Worm (Caenorhabditis elegans): ENCODE measurements around the gene aakg-5.
A peak's percentile ranks its signal among the peaks of the same experiment; 100 is the strongest.

Gene aakg-5

ce11 chrII:9935044-9935599 lies 39.8 kb downstream of the aakg-5 start:
- TF ChIP-seq dao-5 (tag; optimal IDR thresholded peaks at IDR 0.05) = no peak
- TF ChIP-seq him-1 (tag; optimal IDR thresholded peaks at IDR 0.05) = no peak
- no peak for TF ChIP-seq W03F9.2 (tag; optimal IDR thresholded peaks at IDR 0.05)

- TF ChIP-seq W03F9.2 (tag; optimal IDR thresholded peaks at IDR 0.05) = no peak
Observed at ce11 chrII:9934570-9934969, 40.4 kb downstream of the aakg-5 start.

ce11 chrII:9933947-9934383 lies 41.0 kb downstream of the aakg-5 start:
- TF ChIP-seq dao-5 (tag; optimal IDR thresholded peaks at IDR 0.05) (no peak), W03F9.2 (tag; optimal IDR thresholded peaks at IDR 0.05) (peak; percentile 24)

- TF ChIP-seq him-1 (tag; optimal IDR thresholded peaks at IDR 0.05) (no peak), W03F9.2 (tag; optimal IDR thresholded peaks at IDR 0.05) (no peak), dao-5 (tag; optimal IDR thresholded peaks at IDR 0.05) (no peak)
Observed at ce11 chrII:9931476-9931875, 43.4 kb downstream of the aakg-5 start, which contains the start of gene pho-11. Gene pho-11 (plus strand): TSS chrII:9931849.

- TF ChIP-seq him-1 (tag; optimal IDR thresholded peaks at IDR 0.05) (no peak), W03F9.2 (tag; optimal IDR thresholded peaks at IDR 0.05) (no peak), dao-5 (tag; optimal IDR thresholded peaks at IDR 0.05) (no peak)
Observed at ce11 chrII:9931012-9931411, 43.9 kb downstream of the aakg-5 start.

ce11 chrII:9928470-9928869 lies 46.5 kb downstream of the aakg-5 start:
- no peak for TF ChIP-seq W03F9.2 (tag; optimal IDR thresholded peaks at IDR 0.05)

ce11 chrII:9921622-9922269 lies 53.2 kb downstream of the aakg-5 start, which contains the start of gene C05C10.2:
Gene C05C10.2 (plus strand): TSS chrII:9922219.
- TF ChIP-seq dao-5 (tag; optimal IDR thresholded peaks at IDR 0.05) = no peak
- no peak for TF ChIP-seq W03F9.2 (tag; optimal IDR thresholded peaks at IDR 0.05)
- TF ChIP-seq him-1 (tag; optimal IDR thresholded peaks at IDR 0.05) = no peak

Measured in whole organism, L4/young adult.